Fruit fly (Drosophila melanogaster) S2 (cell line): ENCODE measurements around the gene CG46439.

Experiments used
- CG8478 ChIP-seq: fragments of >200 bp; optimal IDR thresholded peaks from 2 replicates; lab custom pipeline; 2018
- CTCF ChIP-seq, 2 experiments: fragments of >200 bp; optimal IDR thresholded peaks; 2 replicates each; lab custom pipeline; 2018

- TF ChIP-seq CTCF (optimal IDR thresholded peaks at IDR 0.05; lab: Kevin White, UChicago), result no peak
- TF ChIP-seq CG8478, result no peak
Measured at dm6 chr3L:11070372-11070854, 25.6 kb downstream of the CG46439 start, which contains the start of gene Mocs1.
